Fruit fly (Drosophila melanogaster) whole organism, embryonic: Measurements from ENCODE around the gene CG2964.

Experiments
- CG1024 ChIP-seq: fragments of 200-800 bp; sonication (Bioruptor generic); IDR thresholded peaks from 2 replicates; pipeline ENCODE4 v1.3.6; 2022; ENCODE audit warnings: missing biosample characterization, missing genetic modification characterization
- CG12219 ChIP-seq: fragments of 200-800 bp; sonication (Bioruptor generic); optimal IDR thresholded peaks from 3 replicates; lab custom pipeline; 2018; ENCODE audit warnings: missing biosample characterization, mild to moderate bottlenecking, missing genetic modification characterization
- CG17361 ChIP-seq: fragments of 200-800 bp; sonication (Bioruptor generic); IDR thresholded peaks from 3 replicates; pipeline ENCODE4 v1.3.6; 2022; ENCODE audit warnings: missing biosample characterization, missing genetic modification characterization
- CG17385 ChIP-seq: fragments of 200-800 bp; sonication (Bioruptor generic); optimal IDR thresholded peaks from 3 replicates; lab custom pipeline; 2018; ENCODE audit warnings: missing biosample characterization, mild to moderate bottlenecking, missing genetic modification characterization
- CG1792 ChIP-seq: fragments of 200-800 bp; sonication (Bioruptor generic); optimal IDR thresholded peaks from 2 replicates; lab custom pipeline; 2016; ENCODE audit warnings: missing biosample characterization, missing genetic modification characterization
- CG18619 ChIP-seq: fragments of 200-800 bp; sonication (Bioruptor generic); optimal IDR thresholded peaks from 3 replicates; lab custom pipeline; 2017; ENCODE audit warnings: missing biosample characterization, mild to moderate bottlenecking, missing genetic modification characterization
- CG2199 ChIP-seq: fragments of 200-800 bp; sonication (Bioruptor generic); IDR thresholded peaks from 3 replicates; pipeline ENCODE4 v1.3.6; 2022; ENCODE audit warnings: missing biosample characterization, missing genetic modification characterization
- CG2875 ChIP-seq: fragments of 200-800 bp; sonication (Bioruptor generic); optimal IDR thresholded peaks from 2 replicates; lab custom pipeline; 2017; ENCODE audit warnings: missing biosample characterization, mild to moderate bottlenecking, missing genetic modification characterization, missing genetic modification reagents
- CG3065 ChIP-seq: fragments of 200-800 bp; sonication (Bioruptor generic); optimal IDR thresholded peaks from 2 replicates; lab custom pipeline; 2016; ENCODE audit warnings: missing biosample characterization, missing genetic modification characterization
- CG3281 ChIP-seq: fragments of 200-800 bp; sonication (Bioruptor generic); optimal IDR thresholded peaks from 3 replicates; lab custom pipeline; 2017; ENCODE audit warnings: missing biosample characterization, mild to moderate bottlenecking, missing genetic modification characterization
- CG34422 ChIP-seq: fragments of 200-800 bp; sonication (Bioruptor generic); IDR thresholded peaks from 3 replicates; pipeline ENCODE4 v1.3.6; 2022; ENCODE audit warnings: missing biosample characterization, missing genetic modification characterization
- CG4404 ChIP-seq: fragments of 200-800 bp; sonication (Bioruptor generic); IDR thresholded peaks from 2 replicates; pipeline ENCODE4 v1.3.6; 2022; ENCODE audit warnings: missing biosample characterization, missing genetic modification characterization
- CG5180 ChIP-seq: fragments of 200-800 bp; sonication (Bioruptor generic); optimal IDR thresholded peaks from 3 replicates; lab custom pipeline; 2017; ENCODE audit warnings: missing biosample characterization, missing genetic modification characterization, mild to moderate bottlenecking, moderate library complexity, missing genetic modification reagents
- CG6765 ChIP-seq: fragments of 200-800 bp; sonication (Bioruptor generic); optimal IDR thresholded peaks from 3 replicates; lab custom pipeline; 2017; ENCODE audit warnings: missing biosample characterization, mild to moderate bottlenecking, missing genetic modification characterization
- CG6854 ChIP-seq: fragments of 200-800 bp; sonication (Bioruptor generic); optimal IDR thresholded peaks from 3 replicates; lab custom pipeline; 2017; ENCODE audit warnings: missing biosample characterization, mild to moderate bottlenecking, missing genetic modification characterization
- CG8281 ChIP-seq: fragments of 200-800 bp; sonication (Bioruptor generic); optimal IDR thresholded peaks from 2 replicates; lab custom pipeline; 2018; ENCODE audit warnings: missing biosample characterization, mild to moderate bottlenecking, missing genetic modification characterization, moderate library complexity
- CG8290 ChIP-seq, 3 experiments: fragments of 200-800 bp; sonication (Bioruptor generic); optimal IDR thresholded peaks; 2 replicates each; lab custom pipeline; 2016 to 2019; ENCODE audit warnings: missing biosample characterization in 3 of 3, missing genetic modification characterization in 3 of 3, mild to moderate bottlenecking in 2 of 3, moderate library complexity in 1 of 3
- Deaf1 ChIP-seq: fragments of 200-800 bp; optimal IDR thresholded peaks from 3 replicates; lab custom pipeline; 2019; ENCODE audit warnings: missing biosample characterization, mild to moderate bottlenecking, missing genetic modification characterization, moderate library complexity
- Dll ChIP-seq: fragments of 200-800 bp; sonication (Bioruptor generic); IDR thresholded peaks from 4 replicates; pipeline ENCODE4 v1.3.6; 2022; ENCODE audit warnings: missing biosample characterization, missing genetic modification characterization; ENCODE audit not compliant: partially characterized antibody
- Dref ChIP-seq: fragments of 200-800 bp; sonication (Bioruptor generic); IDR thresholded peaks from 2 replicates; pipeline ENCODE4 v1.3.6; 2022; ENCODE audit warnings: missing biosample characterization, missing genetic modification characterization
- E2f2 ChIP-seq: fragments of 200-800 bp; sonication (Bioruptor generic); IDR thresholded peaks from 2 replicates; pipeline ENCODE4 v1.3.6; 2022; ENCODE audit warnings: missing biosample characterization, missing genetic modification characterization
- Eip74EF ChIP-seq, 2 experiments: fragments of 200-800 bp in 1 of 2; fragments of >200 bp in 1 of 2; sonication (Bioruptor generic) in 1 of 2; optimal IDR thresholded peaks; 2 replicates each; lab custom pipeline; 2017 to 2019; ENCODE audit warnings: missing biosample characterization in 2 of 2, missing genetic modification characterization in 2 of 2, mild to moderate bottlenecking in 1 of 2, moderate library complexity in 1 of 2
- HmgD ChIP-seq: fragments of 200-800 bp; sonication (Bioruptor generic); optimal IDR thresholded peaks from 3 replicates; lab custom pipeline; 2016; ENCODE audit warnings: missing biosample characterization, missing genetic modification characterization
- HmgZ ChIP-seq: fragments of 200-800 bp; sonication (Bioruptor generic); optimal IDR thresholded peaks from 2 replicates; lab custom pipeline; 2018; ENCODE audit warnings: missing biosample characterization, mild to moderate bottlenecking, missing genetic modification characterization
- Hr51 ChIP-seq, 2 experiments: fragments of 200-800 bp; sonication (Bioruptor generic); optimal IDR thresholded peaks; 2 replicates in 1 of 2; 3 replicates in 1 of 2; lab custom pipeline; 2016 to 2018; ENCODE audit warnings: missing biosample characterization in 2 of 2, missing genetic modification characterization in 2 of 2, mild to moderate bottlenecking in 1 of 2, moderate library complexity in 1 of 2
- Stat92E ChIP-seq, 3 experiments: fragments of >200 bp in 2 of 3; fragments of 200-800 bp in 1 of 3; sonication (Bioruptor generic) in 1 of 3; optimal IDR thresholded peaks; 2 replicates each; lab custom pipeline; 2017 to 2019; ENCODE audit warnings: missing biosample characterization in 3 of 3, missing genetic modification characterization in 3 of 3, mild to moderate bottlenecking in 1 of 3, moderate library complexity in 1 of 3
- disco-r ChIP-seq: fragments of 200-800 bp; sonication (Bioruptor generic); optimal IDR thresholded peaks from 2 replicates; lab custom pipeline; 2016; ENCODE audit warnings: missing biosample characterization, missing genetic modification characterization
- ewg ChIP-seq: fragments of 200-800 bp; sonication (Bioruptor generic); optimal IDR thresholded peaks from 3 replicates; lab custom pipeline; 2017; ENCODE audit warnings: mild to moderate bottlenecking, missing biosample characterization, missing genetic modification reagents, missing genetic modification characterization
- gro ChIP-seq: fragments of 200-800 bp; sonication (Bioruptor generic); optimal IDR thresholded peaks from 2 replicates; lab custom pipeline; 2016; ENCODE audit warnings: missing biosample characterization, missing genetic modification characterization
- jing ChIP-seq: fragments of 200-800 bp; sonication (Bioruptor generic); optimal IDR thresholded peaks from 2 replicates; lab custom pipeline; 2018; ENCODE audit warnings: missing biosample characterization, mild to moderate bottlenecking, missing genetic modification characterization
- jumu ChIP-seq: fragments of 200-800 bp; sonication (Bioruptor generic); optimal IDR thresholded peaks from 3 replicates; lab custom pipeline; 2016; ENCODE audit warnings: missing biosample characterization, missing genetic modification characterization
- lab ChIP-seq: fragments of 200-800 bp; sonication (Bioruptor generic); optimal IDR thresholded peaks from 3 replicates; lab custom pipeline; 2017; ENCODE audit warnings: missing biosample characterization, missing genetic modification characterization, mild to moderate bottlenecking, moderate library complexity, missing genetic modification reagents
- mirr ChIP-seq: fragments of 200-800 bp; sonication (Bioruptor generic); optimal IDR thresholded peaks from 3 replicates; lab custom pipeline; 2018; ENCODE audit warnings: missing biosample characterization, mild to moderate bottlenecking, missing genetic modification characterization
- mld ChIP-seq: fragments of 200-800 bp; sonication (Bioruptor generic); IDR thresholded peaks from 3 replicates; pipeline ENCODE4 v1.3.6; 2022; ENCODE audit warnings: missing biosample characterization, missing genetic modification characterization; ENCODE audit not compliant: partially characterized antibody
- nmo ChIP-seq: fragments of 200-800 bp; sonication (Bioruptor generic); optimal IDR thresholded peaks from 2 replicates; lab custom pipeline; 2018; ENCODE audit warnings: missing biosample characterization, mild to moderate bottlenecking, missing genetic modification characterization, moderate library complexity
- prd ChIP-seq, 3 experiments: fragments of >200 bp in 2 of 3; fragments of 200-800 bp in 1 of 3; sonication (Bioruptor generic) in 1 of 3; optimal IDR thresholded peaks in 2 of 3; IDR thresholded peaks in 1 of 3; 2 replicates in 2 of 3; 3 replicates in 1 of 3; pipeline versions ENCODE4 v1.3.6 to Lab custom; 2017 to 2022; ENCODE audit warnings: missing biosample characterization in 1 of 3, missing genetic modification characterization in 1 of 3
- pros ChIP-seq: fragments of 200-800 bp; sonication (Bioruptor generic); optimal IDR thresholded peaks from 3 replicates; lab custom pipeline; 2019; ENCODE audit warnings: missing biosample characterization, mild to moderate bottlenecking, missing genetic modification characterization, moderate library complexity
- sens ChIP-seq: fragments of 200-800 bp; sonication (Bioruptor generic); peaks from one replicate; lab custom pipeline; 2016; ENCODE audit warnings: missing biosample characterization, missing genetic modification characterization
- so ChIP-seq: fragments of 200-800 bp; sonication (Bioruptor generic); IDR thresholded peaks from 3 replicates; pipeline ENCODE4 v1.3.6; 2022; ENCODE audit warnings: missing biosample characterization, missing genetic modification characterization
- stc ChIP-seq: fragments of 200-800 bp; sonication (Bioruptor generic); IDR thresholded peaks from 2 replicates; pipeline ENCODE4 v1.3.6; 2022; ENCODE audit warnings: missing biosample characterization, missing genetic modification characterization
- unc-4 ChIP-seq: fragments of 200-800 bp; sonication (Bioruptor generic); IDR thresholded peaks from 2 replicates; pipeline ENCODE4 v1.3.6; 2022; ENCODE audit warnings: missing biosample characterization, missing genetic modification characterization; ENCODE audit not compliant: partially characterized antibody
- z ChIP-seq: fragments of 200-800 bp; sonication (Bioruptor generic); IDR thresholded peaks from 3 replicates; pipeline ENCODE4 v1.3.6; 2022; ENCODE audit warnings: missing biosample characterization, missing genetic modification characterization

The CG2964 gene

DNA sequence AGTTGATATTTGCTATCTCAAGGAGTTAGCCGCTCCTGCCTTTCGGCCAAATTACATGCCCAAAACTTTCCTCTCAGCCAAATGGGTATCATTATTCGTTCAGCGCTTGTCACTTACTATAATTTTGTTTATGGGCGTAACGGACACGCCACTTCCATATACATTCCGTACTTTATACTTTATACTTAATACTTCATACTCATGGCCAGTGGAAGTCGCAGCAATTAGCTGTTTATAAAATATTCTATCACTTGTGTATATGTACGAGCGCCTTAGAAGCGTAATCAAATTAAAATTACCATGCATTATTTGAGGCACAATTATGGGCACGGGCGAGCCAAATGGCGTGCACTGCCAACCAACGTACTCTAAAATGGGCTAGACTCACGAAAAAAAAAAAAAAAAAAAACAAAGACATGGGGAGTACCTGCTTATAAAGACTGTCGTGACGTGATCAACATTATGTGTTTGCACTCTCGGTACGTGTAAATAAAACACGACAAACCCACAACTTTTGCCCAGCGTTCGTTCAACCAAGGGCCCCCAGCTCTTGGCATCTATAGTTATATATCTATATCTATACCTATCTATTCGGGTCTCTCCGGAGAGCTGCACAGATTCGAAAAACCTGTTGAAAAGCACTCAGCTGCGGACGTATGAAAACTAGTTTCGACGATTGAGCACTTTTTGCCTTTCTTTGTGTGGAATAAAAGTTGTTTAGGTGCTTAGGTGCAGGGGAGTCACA, 49.1 kb downstream of the CG2964 start (continued):
- TF ChIP-seq sens (GFP tag; lab: Kevin White, UChicago) (peak; percentile 71), HmgZ (tag; lab: Kevin White, UChicago) (peak; percentile 21), jing (GFP tag; lab: Kevin White, UChicago) (no peak), CG34422 (GFP tag; lab: Robert Waterston, UW) (no peak), CG18619 (GFP tag; lab: Kevin White, UChicago) (no peak), CG5180 (GFP tag; lab: Kevin White, UChicago) (peak; percentile 24)

DNA sequence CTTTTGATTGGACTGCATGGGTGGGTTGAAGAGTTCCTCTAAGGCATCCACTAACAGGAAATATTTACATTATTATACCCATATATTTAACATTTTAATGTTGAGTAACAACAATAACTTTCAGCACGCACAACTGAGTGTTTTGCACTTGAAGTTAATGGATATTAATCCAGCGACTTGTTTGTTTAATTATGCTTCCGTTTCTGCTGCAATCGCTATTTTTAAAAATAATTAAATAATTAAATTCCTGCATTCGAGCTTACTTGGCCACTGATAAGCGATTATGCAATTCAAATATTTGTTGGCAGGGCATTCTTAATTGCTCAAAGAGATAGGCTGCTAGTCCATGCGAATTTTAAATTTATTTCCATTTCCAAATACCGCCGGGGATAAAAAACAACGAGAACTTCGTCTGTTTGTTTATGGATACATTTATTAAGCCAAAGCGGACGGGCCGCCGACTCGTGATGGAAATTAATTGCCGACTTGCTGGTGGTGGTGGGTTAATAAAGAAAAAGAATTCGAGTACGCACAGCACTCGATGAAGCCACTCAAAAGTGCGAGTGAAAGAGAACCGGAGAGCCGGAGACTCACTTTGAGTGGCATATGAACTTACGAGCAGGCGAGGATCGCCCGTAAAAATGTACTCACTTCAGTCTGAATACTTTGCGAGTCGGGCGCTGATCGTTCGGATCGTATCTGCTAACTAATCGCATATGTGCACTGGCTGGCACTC, 49.8 kb downstream of the CG2964 start:
- TF ChIP-seq Stat92E (GFP tag; optimal IDR thresholded peaks at IDR 0.05; lab: Kevin White, UChicago) (peak in 1 of 3 experiments; percentile 47), disco-r (GFP tag; lab: Kevin White, UChicago) (no peak), Eip74EF (GFP tag; optimal IDR thresholded peaks at IDR 0.05; lab: Kevin White, UChicago) (peak in 1 of 2 experiments; percentile 12), CG4404 (GFP tag; lab: Robert Waterston, UW) (no peak), Deaf1 (tag; lab: Kevin White, UChicago) (peak; percentile 76), CG17385 (GFP tag; lab: Kevin White, UChicago) (peak; percentile 3), prd (optimal IDR thresholded peaks at IDR 0.05; lab: Kevin White, UChicago) (no peak), prd (GFP tag; IDR thresholded peaks at IDR 0.05; lab: Robert Waterston, UW) (0 out of 3 replicates have a peak, but pooled peaks have one; percentile 3), z (GFP tag; lab: Robert Waterston, UW) (peak; percentile 99), CG3065 (GFP tag; lab: Kevin White, UChicago) (no peak), CG8290 (GFP tag; optimal IDR thresholded peaks at IDR 0.05; lab: Kevin White, UChicago) (no peak), CG8290 (tag; optimal IDR thresholded peaks at IDR 0.05; lab: Kevin White, UChicago) (peak in 1 of 2 experiments; percentile 32), lab (GFP tag; lab: Kevin White, UChicago) (peak; percentile 33), CG1024 (GFP tag; lab: Robert Waterston, UW) (0 out of 2 replicates have a peak, but pooled peaks have one; percentile 7), ewg (no peak), gro (GFP tag; lab: Kevin White, UChicago) (peak; percentile 17), Dll (GFP tag; lab: Robert Waterston, UW) (peak; percentile 48; the same call in 1 of the 4 replicates), CG6854 (GFP tag; lab: Kevin White, UChicago) (peak; percentile 3), so (GFP tag; lab: Robert Waterston, UW) (peak; percentile 55; the same call in 1 of the 3 replicates), Dref (no peak), pros (GFP tag; lab: Kevin White, UChicago) (peak; percentile 39), CG8281 (no peak), Hr51 (GFP tag; optimal IDR thresholded peaks at IDR 0.05; lab: Kevin White, UChicago) (peak in 1 of 2 experiments; percentile 17), stc (peak; percentile 37; the same call in 1 of the 2 replicates), mirr (GFP tag; lab: Kevin White, UChicago) (peak; percentile 13), CG12219 (GFP tag; lab: Kevin White, UChicago) (peak; percentile 5), E2f2 (GFP tag; lab: Robert Waterston, UW) (0 out of 2 replicates have a peak, but pooled peaks have one; percentile 9), CG1792 (GFP tag; lab: Kevin White, UChicago) (no peak), CG6765 (GFP tag; lab: Kevin White, UChicago) (no peak), mld (GFP tag; lab: Robert Waterston, UW) (peak; percentile 62; the same call in 1 of the 3 replicates), jumu (GFP tag; lab: Kevin White, UChicago) (no peak), unc-4 (0 out of 2 replicates have a peak, but pooled peaks have one; percentile 24), HmgD (GFP tag; lab: Kevin White, UChicago) (peak; percentile 2), CG17361 (GFP tag; lab: Robert Waterston, UW) (0 out of 3 replicates have a peak, but pooled peaks have one; percentile 28), nmo (GFP tag; lab: Kevin White, UChicago) (peak; percentile 6), CG2875 (GFP tag; lab: Kevin White, UChicago) (peak; percentile 29), CG3281 (GFP tag; lab: Kevin White, UChicago) (peak; percentile 22), CG2199 (0 out of 3 replicates have a peak, but pooled peaks have one; percentile 14)
